Worm (Caenorhabditis elegans) whole organism, late embryonic: ENCODE measurements around the gene T28A8.6.

Experiments
- C38D4.7 ChIP-seq: fragments of 200-800 bp; sonication (Bioruptor generic); optimal IDR thresholded peaks from 2 replicates; lab custom pipeline; 2018; ENCODE audit warnings: mild to moderate bottlenecking, missing genetic modification characterization, moderate library complexity, missing compliant biosample characterization
- K02D7.2 ChIP-seq: sonication (generic microtip); optimal IDR thresholded peaks from 2 replicates; lab custom pipeline; 2017; ENCODE audit warnings: mild to moderate bottlenecking, missing genetic modification characterization, missing compliant biosample characterization
- K09A11.1 ChIP-seq: sonication (generic microtip); optimal IDR thresholded peaks from 2 replicates; lab custom pipeline; 2017; ENCODE audit warnings: antibody characterized with exemption, mild to moderate bottlenecking, missing genetic modification characterization, missing compliant biosample characterization; ENCODE audit not compliant: insufficient read depth
- Y22D7AL.16 ChIP-seq: sonication (generic microtip); optimal IDR thresholded peaks from 2 replicates; lab custom pipeline; 2016; ENCODE audit warnings: missing genetic modification characterization, missing compliant biosample characterization
- ahr-1 ChIP-seq: sonication (generic microtip); optimal IDR thresholded peaks from 2 replicates; lab custom pipeline; 2016; ENCODE audit warnings: missing genetic modification characterization, missing compliant biosample characterization
- ceh-18 ChIP-seq: sonication (generic microtip); optimal IDR thresholded peaks from 2 replicates; lab custom pipeline; 2016; ENCODE audit warnings: missing genetic modification characterization, missing compliant biosample characterization
- ceh-2 ChIP-seq: sonication (generic microtip); optimal IDR thresholded peaks from 2 replicates; lab custom pipeline; 2016; ENCODE audit warnings: missing genotype, missing genetic modification characterization, missing compliant biosample characterization
- ceh-22 ChIP-seq: sonication (generic microtip); optimal IDR thresholded peaks from 2 replicates; lab custom pipeline; 2017; ENCODE audit warnings: missing biosample characterization, missing genetic modification characterization
- ceh-24 ChIP-seq: sonication (generic microtip); optimal IDR thresholded peaks from 2 replicates; lab custom pipeline; 2016; ENCODE audit warnings: mild to moderate bottlenecking, missing genetic modification characterization, missing compliant biosample characterization
- ceh-30 ChIP-seq: fragments of 150-350 bp; optimal IDR thresholded peaks from 2 replicates; lab custom pipeline; 2014; ENCODE audit warnings: missing biosample characterization, missing genetic modification characterization
- ceh-31 ChIP-seq: sonication (generic microtip); optimal IDR thresholded peaks from 2 replicates; lab custom pipeline; 2016; ENCODE audit warnings: missing genetic modification characterization, missing compliant biosample characterization
- ceh-34 ChIP-seq: sonication (generic microtip); optimal IDR thresholded peaks from 2 replicates; lab custom pipeline; 2016; ENCODE audit warnings: mild to moderate bottlenecking, missing genetic modification characterization, missing compliant biosample characterization
- ceh-45 ChIP-seq: fragments of 200-800 bp; sonication (Bioruptor generic); IDR thresholded peaks from 2 replicates; pipeline ENCODE4 v1.3.6; 2022; ENCODE audit warnings: missing genetic modification reagents, missing genetic modification characterization, missing compliant biosample characterization
- ceh-6 ChIP-seq: fragments of 200-800 bp; sonication (Bioruptor generic); optimal IDR thresholded peaks from 2 replicates; lab custom pipeline; 2018; ENCODE audit warnings: mild to moderate bottlenecking, missing genetic modification characterization, missing compliant biosample characterization
- ceh-9 ChIP-seq: sonication (generic microtip); optimal IDR thresholded peaks from 2 replicates; lab custom pipeline; 2016; ENCODE audit warnings: mild to moderate bottlenecking, missing genetic modification characterization, inconsistent platforms, missing compliant biosample characterization
- che-1 ChIP-seq: sonication (generic microtip); optimal IDR thresholded peaks from 2 replicates; lab custom pipeline; 2016; ENCODE audit warnings: mild to moderate bottlenecking, missing genetic modification characterization, missing compliant biosample characterization
- dmd-4 ChIP-seq: sonication (generic microtip); optimal IDR thresholded peaks from 2 replicates; lab custom pipeline; 2016; ENCODE audit warnings: borderline replicate concordance, missing genetic modification characterization, missing compliant biosample characterization
- dve-1 ChIP-seq: sonication (generic microtip); optimal IDR thresholded peaks from 2 replicates; lab custom pipeline; 2017; ENCODE audit warnings: antibody characterized with exemption, mild to moderate bottlenecking, missing genetic modification characterization, missing compliant biosample characterization
- elt-2 ChIP-seq: sonication (generic microtip); optimal IDR thresholded peaks from 2 replicates; lab custom pipeline; 2016; ENCODE audit warnings: missing genetic modification reagents, missing genetic modification characterization, missing compliant biosample characterization
- fkh-10 ChIP-seq: fragments of 150-350 bp; optimal IDR thresholded peaks from 2 replicates; lab custom pipeline; 2014; ENCODE audit warnings: missing biosample characterization, missing genetic modification reagents, missing genetic modification characterization
- fkh-6 ChIP-seq: sonication (generic microtip); optimal IDR thresholded peaks from 2 replicates; lab custom pipeline; 2016; ENCODE audit warnings: missing genetic modification characterization, missing compliant biosample characterization
- gmeb-2 ChIP-seq: sonication (generic microtip); optimal IDR thresholded peaks from 2 replicates; lab custom pipeline; 2016; ENCODE audit warnings: missing genetic modification characterization, inconsistent platforms, missing compliant biosample characterization
- hlh-13 ChIP-seq: fragments of 200-800 bp; sonication (Bioruptor generic); optimal IDR thresholded peaks from 2 replicates; lab custom pipeline; 2018; ENCODE audit warnings: mild to moderate bottlenecking, missing genetic modification characterization, missing compliant biosample characterization
- hlh-15 ChIP-seq: sonication (generic microtip); optimal IDR thresholded peaks from 2 replicates; lab custom pipeline; 2016; ENCODE audit warnings: missing genetic modification characterization, missing compliant biosample characterization
- hlh-30 ChIP-seq: sonication (generic microtip); optimal IDR thresholded peaks from 2 replicates; lab custom pipeline; 2017; ENCODE audit warnings: antibody characterized with exemption, missing genetic modification characterization, missing compliant biosample characterization; ENCODE audit not compliant: insufficient read depth
- hlh-6 ChIP-seq: sonication (generic microtip); optimal IDR thresholded peaks from 2 replicates; lab custom pipeline; 2016; ENCODE audit warnings: missing genotype, missing genetic modification characterization, missing compliant biosample characterization
- hlh-8 ChIP-seq: sonication (generic microtip); optimal IDR thresholded peaks from 2 replicates; lab custom pipeline; 2016; ENCODE audit warnings: missing genotype, missing genetic modification characterization, missing compliant biosample characterization
- lim-6 ChIP-seq: sonication (generic microtip); optimal IDR thresholded peaks from 2 replicates; lab custom pipeline; 2016; ENCODE audit warnings: missing genetic modification characterization, missing compliant biosample characterization
- lin-11 ChIP-seq: fragments of 200-800 bp; sonication (Bioruptor generic); optimal IDR thresholded peaks from 2 replicates; lab custom pipeline; 2018; ENCODE audit warnings: mild to moderate bottlenecking, missing genetic modification characterization, missing compliant biosample characterization
- mec-3 ChIP-seq: sonication (generic microtip); optimal IDR thresholded peaks from 2 replicates; lab custom pipeline; 2016; ENCODE audit warnings: borderline replicate concordance, missing genetic modification characterization, missing compliant biosample characterization
- nfya-1 ChIP-seq: sonication (generic microtip); optimal IDR thresholded peaks from 2 replicates; lab custom pipeline; 2017; ENCODE audit warnings: missing genetic modification characterization, mild to moderate bottlenecking, missing compliant biosample characterization, antibody characterized with exemption, moderate library complexity
- npax-4 ChIP-seq: sonication (generic microtip); optimal IDR thresholded peaks from 2 replicates; lab custom pipeline; 2016; ENCODE audit warnings: missing genetic modification characterization, missing compliant biosample characterization
- pag-3 ChIP-seq: sonication (generic microtip); optimal IDR thresholded peaks from 2 replicates; lab custom pipeline; 2016; ENCODE audit warnings: missing compliant biosample characterization, missing genetic modification characterization, borderline replicate concordance
- pat-9 ChIP-seq: fragments of 200-800 bp; sonication (Bioruptor generic); optimal IDR thresholded peaks from 2 replicates; lab custom pipeline; 2018; ENCODE audit warnings: mild to moderate bottlenecking, missing genetic modification characterization, moderate library complexity, missing compliant biosample characterization
- pha-2 ChIP-seq: sonication (generic microtip); optimal IDR thresholded peaks from 2 replicates; lab custom pipeline; 2017; ENCODE audit warnings: mild to moderate bottlenecking, missing genetic modification characterization, missing compliant biosample characterization
- pqm-1 ChIP-seq: sonication (generic microtip); optimal IDR thresholded peaks from 2 replicates; lab custom pipeline; 2016; ENCODE audit warnings: missing genetic modification characterization, missing compliant biosample characterization
- ref-2 ChIP-seq: sonication (generic microtip); optimal IDR thresholded peaks from 2 replicates; lab custom pipeline; 2016; ENCODE audit warnings: missing genetic modification characterization, missing compliant biosample characterization
- rnt-1 ChIP-seq: sonication (generic microtip); optimal IDR thresholded peaks from 2 replicates; lab custom pipeline; 2016; ENCODE audit warnings: missing genetic modification characterization, missing compliant biosample characterization
- sox-2 ChIP-seq: fragments of 200-800 bp; sonication (Bioruptor generic); IDR thresholded peaks from 2 replicates; pipeline ENCODE4 v1.3.6; 2022; ENCODE audit warnings: missing genetic modification reagents, missing genetic modification characterization, missing compliant biosample characterization
- sox-4 ChIP-seq: sonication (generic microtip); optimal IDR thresholded peaks from 2 replicates; lab custom pipeline; 2017; ENCODE audit warnings: mild to moderate bottlenecking, missing genetic modification characterization, inconsistent platforms, missing compliant biosample characterization
- tbx-7 ChIP-seq: sonication (generic microtip); optimal IDR thresholded peaks from 2 replicates; lab custom pipeline; 2016; ENCODE audit warnings: missing genotype, missing genetic modification characterization, missing compliant biosample characterization
- ttx-3 ChIP-seq: sonication (generic microtip); optimal IDR thresholded peaks from 2 replicates; lab custom pipeline; 2016; ENCODE audit warnings: missing genetic modification reagents, missing genetic modification characterization, missing compliant biosample characterization
- unc-42 ChIP-seq: sonication (generic microtip); optimal IDR thresholded peaks from 2 replicates; lab custom pipeline; 2016; ENCODE audit warnings: missing genotype, missing genetic modification characterization, missing compliant biosample characterization
- unc-55 ChIP-seq: sonication (generic microtip); optimal IDR thresholded peaks from 2 replicates; lab custom pipeline; 2017; ENCODE audit warnings: missing biosample characterization, missing genetic modification reagents, missing genetic modification characterization
- unc-86 ChIP-seq: sonication (generic microtip); optimal IDR thresholded peaks from 2 replicates; lab custom pipeline; 2016; ENCODE audit warnings: missing genetic modification characterization, missing compliant biosample characterization
- ztf-16 ChIP-seq: sonication (generic microtip); optimal IDR thresholded peaks from 2 replicates; lab custom pipeline; 2017; ENCODE audit warnings: missing genetic modification characterization, missing compliant biosample characterization

T28A8.6 gene

ce11 chrIII:13465918-13466592 lies 32.9 kb upstream of the T28A8.6 start, which contains the start of gene cdk-5 (continued):
- no peak for TF ChIP-seq ref-2
- TF ChIP-seq rnt-1 = no peak
- peak; percentile 88 for TF ChIP-seq nfya-1 (tag; lab: Kevin White, UChicago)
- TF ChIP-seq sox-4 (tag; lab: Kevin White, UChicago) = no peak
- TF ChIP-seq dmd-4 (tag; lab: Kevin White, UChicago) = no peak
- no peak for TF ChIP-seq ceh-2
- no peak for TF ChIP-seq mec-3 (tag; lab: Kevin White, UChicago)
- no peak for TF ChIP-seq lim-6 (tag; lab: Kevin White, UChicago)
- TF ChIP-seq tbx-7 = no peak
- peak; percentile 29 for TF ChIP-seq unc-55 (GFP tag; lab: Kevin White, UChicago)
- TF ChIP-seq ahr-1 = no peak
- no peak for TF ChIP-seq gmeb-2 (tag; lab: Kevin White, UChicago)
- TF ChIP-seq K02D7.2 = no peak
- TF ChIP-seq ceh-18 (tag; lab: Kevin White, UChicago) = no peak
- TF ChIP-seq ceh-24 (tag; lab: Kevin White, UChicago) = no peak
- no peak for TF ChIP-seq fkh-10 (GFP tag; lab: Kevin White, UChicago)
- TF ChIP-seq fkh-6 (tag; lab: Kevin White, UChicago) = no peak
- TF ChIP-seq ceh-30 (tag; lab: Kevin White, UChicago) = peak; percentile 60
- no peak for TF ChIP-seq ztf-16 (tag; lab: Kevin White, UChicago)
- TF ChIP-seq K09A11.1 (tag; lab: Kevin White, UChicago) = no peak
- TF ChIP-seq elt-2 (tag; lab: Kevin White, UChicago) = no peak
- TF ChIP-seq pag-3 = no peak
- TF ChIP-seq ceh-22 = no peak
- no peak for TF ChIP-seq npax-4 (tag; lab: Kevin White, UChicago)
- no peak for TF ChIP-seq ceh-9 (tag; lab: Kevin White, UChicago)
- no peak for TF ChIP-seq pqm-1 (tag; lab: Kevin White, UChicago)
- no peak for TF ChIP-seq ceh-6
- TF ChIP-seq ceh-45 (GFP tag; lab: Robert Waterston, UW) = no peak
- no peak for TF ChIP-seq hlh-13 (GFP tag; lab: Kevin White, UChicago)
- TF ChIP-seq dve-1 = peak; percentile 58
- TF ChIP-seq che-1 (tag; lab: Kevin White, UChicago) = no peak
- no peak for TF ChIP-seq hlh-15 (tag; lab: Kevin White, UChicago)
- TF ChIP-seq lin-11 (tag; lab: Kevin White, UChicago) = no peak
- no peak for TF ChIP-seq hlh-30 (tag; lab: Kevin White, UChicago)
- no peak for TF ChIP-seq pha-2 (tag; lab: Kevin White, UChicago)
- TF ChIP-seq unc-86 (tag; lab: Kevin White, UChicago) = no peak
- TF ChIP-seq C38D4.7 (GFP tag; lab: Kevin White, UChicago) = no peak
- no peak for TF ChIP-seq hlh-8 (tag; lab: Kevin White, UChicago)
- TF ChIP-seq pat-9 (tag; lab: Kevin White, UChicago) = no peak
- peak; percentile 29 for TF ChIP-seq ceh-31 (tag; lab: Kevin White, UChicago)
- no peak for TF ChIP-seq ceh-34 (tag; lab: Kevin White, UChicago)
- peak; percentile 75 for TF ChIP-seq unc-42 (tag; lab: Kevin White, UChicago)

- TF ChIP-seq ceh-30 (tag; lab: Kevin White, UChicago) (no peak), ceh-22 (no peak), C38D4.7 (GFP tag; lab: Kevin White, UChicago) (no peak), unc-86 (tag; lab: Kevin White, UChicago) (no peak), hlh-6 (no peak), elt-2 (tag; lab: Kevin White, UChicago) (no peak), sox-2 (GFP tag; lab: Robert Waterston, UW) (no peak), pat-9 (tag; lab: Kevin White, UChicago) (no peak), ttx-3 (tag; lab: Kevin White, UChicago) (no peak), npax-4 (tag; lab: Kevin White, UChicago) (no peak), Y22D7AL.16 (no peak)
Measured at ce11 chrIII:13471504-13471903, 27.5 kb upstream of the T28A8.6 start, which contains the start of gene pssy-2. pssy-2 (plus strand) TSS chrIII:13471804.
